Worm (Caenorhabditis elegans): ENCODE measurements around the gene rps-13.

The rps-13 gene

ce11 chrIII:6402346-6402745 lies 27.5 kb upstream of the rps-13 start:
- TF ChIP-seq dao-5 (tag; optimal IDR thresholded peaks at IDR 0.05), result no peak
- no peak for TF ChIP-seq him-1 (tag; optimal IDR thresholded peaks at IDR 0.05)
- no peak for TF ChIP-seq W03F9.2 (tag; optimal IDR thresholded peaks at IDR 0.05)

DNA sequence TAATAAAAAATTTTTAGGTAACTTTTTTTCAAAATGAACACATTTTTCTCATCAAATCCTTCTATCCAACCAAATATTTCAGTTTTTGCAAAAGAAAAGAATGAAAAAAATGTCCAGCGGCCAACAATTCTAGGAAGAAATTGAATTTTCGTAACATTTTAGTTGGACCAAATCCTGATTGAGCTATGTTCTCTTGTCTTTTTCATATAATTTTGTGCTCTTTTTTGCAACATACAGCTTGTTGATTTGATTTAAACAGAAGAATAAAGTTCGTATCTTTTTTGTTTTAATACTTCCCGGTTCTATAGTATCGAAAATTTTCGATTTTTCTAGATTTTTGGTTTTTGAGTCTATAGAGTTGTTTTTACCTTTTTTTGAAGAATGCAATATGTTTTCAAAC lies 24.6 kb upstream of the rps-13 start:
- TF ChIP-seq him-1 (tag; optimal IDR thresholded peaks at IDR 0.05) (no peak), dao-5 (tag; optimal IDR thresholded peaks at IDR 0.05) (no peak), W03F9.2 (tag; optimal IDR thresholded peaks at IDR 0.05) (no peak)

DNA sequence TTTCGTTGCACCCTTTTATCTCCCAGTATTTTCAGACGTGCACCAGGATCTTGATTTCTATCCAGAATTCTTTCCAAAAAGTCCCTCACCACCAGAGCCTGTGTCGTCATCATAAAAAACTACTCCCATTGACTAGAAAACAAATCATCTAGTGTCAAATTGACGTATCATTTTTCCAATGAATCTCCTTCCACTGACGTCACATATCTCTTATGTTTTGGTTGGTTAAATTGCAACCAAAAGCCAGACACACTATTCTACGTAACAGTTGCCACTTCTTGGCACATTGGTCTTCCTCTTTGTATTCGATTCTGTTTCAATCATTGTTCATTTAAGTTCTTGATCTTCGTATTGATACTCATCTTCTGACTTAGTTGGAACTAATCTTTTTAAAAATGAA lies 23.3 kb upstream of the rps-13 start:
- TF ChIP-seq dao-5 (tag; optimal IDR thresholded peaks at IDR 0.05) (no peak), him-1 (tag; optimal IDR thresholded peaks at IDR 0.05) (no peak), W03F9.2 (tag; optimal IDR thresholded peaks at IDR 0.05) (no peak)

DNA sequence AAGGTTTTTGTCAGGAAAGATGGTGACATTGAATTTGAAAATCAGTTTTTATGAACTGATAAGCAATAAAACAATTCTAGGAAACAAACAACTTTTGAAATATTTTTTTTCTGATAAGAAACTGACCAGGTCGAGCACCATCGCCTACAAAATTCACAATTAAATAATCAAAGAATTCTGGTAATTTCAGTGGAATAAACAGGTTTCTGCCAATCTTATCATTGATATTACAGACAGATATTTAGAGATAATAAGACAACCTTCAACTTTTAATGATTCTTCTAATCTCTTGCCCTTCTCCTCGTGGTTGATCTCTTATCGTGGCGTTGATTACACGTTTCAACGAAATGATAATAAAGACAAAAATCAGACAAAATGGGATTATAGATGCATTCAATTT lies 21.6 kb upstream of the rps-13 start:
- no peak for TF ChIP-seq dao-5 (tag; optimal IDR thresholded peaks at IDR 0.05)
- no peak for TF ChIP-seq W03F9.2 (tag; optimal IDR thresholded peaks at IDR 0.05)
- no peak for TF ChIP-seq him-1 (tag; optimal IDR thresholded peaks at IDR 0.05)

DNA sequence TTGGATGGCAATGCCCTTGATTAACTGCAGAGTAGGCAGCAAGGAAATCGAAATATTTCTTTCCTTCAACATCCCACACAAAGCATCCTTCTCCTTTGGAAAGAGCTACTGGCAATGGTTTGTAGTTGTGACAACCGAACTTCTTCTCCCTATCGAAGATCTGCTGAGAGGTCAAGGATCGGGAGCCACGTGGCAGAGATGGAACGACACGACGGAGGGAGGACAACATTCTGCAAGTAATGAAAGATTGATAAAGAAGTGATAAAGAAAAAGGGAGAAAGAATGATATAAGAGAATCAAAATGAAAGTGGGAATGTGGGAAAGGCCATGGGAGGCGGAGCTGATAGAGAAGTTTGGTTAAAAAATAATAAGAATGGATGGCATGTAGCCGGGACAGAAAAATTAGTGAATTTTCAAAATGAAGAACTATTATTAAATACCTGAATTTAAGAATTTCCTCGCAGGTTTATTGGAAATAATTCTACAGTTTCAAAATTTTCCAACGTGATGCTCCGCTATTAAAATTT lies 21.0 kb upstream of the rps-13 start, which contains the start of gene oatr-1:
Gene oatr-1, minus strand, starts transcription at position 477 of the 527 bp plus-strand sequence.
- no peak for TF ChIP-seq W03F9.2 (tag; optimal IDR thresholded peaks at IDR 0.05)
- no peak for TF ChIP-seq dao-5 (tag; optimal IDR thresholded peaks at IDR 0.05)
- no peak for TF ChIP-seq him-1 (tag; optimal IDR thresholded peaks at IDR 0.05)

DNA sequence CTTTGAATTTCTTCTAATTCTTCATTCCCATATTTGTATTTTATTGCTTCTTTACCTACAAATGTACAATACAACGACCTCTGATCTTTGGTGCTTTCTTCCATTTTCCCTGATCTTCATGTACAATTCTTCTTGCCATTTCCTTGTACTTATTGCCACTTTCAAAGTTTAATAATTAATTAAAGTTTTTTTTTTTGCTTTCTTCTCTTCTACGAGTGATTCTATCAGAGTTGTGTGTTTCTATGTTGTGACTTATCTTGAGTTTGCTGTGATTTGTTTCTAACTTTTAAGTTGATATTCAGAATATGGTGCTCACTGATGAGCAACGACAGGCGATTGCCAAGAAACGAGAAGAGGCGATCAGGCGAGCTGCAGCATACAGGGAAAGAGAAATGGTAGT lies 15.8 kb upstream of the rps-13 start, which contains the start of gene smrc-1:
Gene smrc-1, plus strand, starts transcription at position 301 of the 400 bp plus-strand sequence.
- TF ChIP-seq dao-5 (tag; optimal IDR thresholded peaks at IDR 0.05), result no peak
- no peak for TF ChIP-seq W03F9.2 (tag; optimal IDR thresholded peaks at IDR 0.05)
- TF ChIP-seq him-1 (tag; optimal IDR thresholded peaks at IDR 0.05), result no peak

- no peak for TF ChIP-seq him-1 (tag; optimal IDR thresholded peaks at IDR 0.05)
Measured at ce11 chrIII:6389533-6389932, 14.7 kb upstream of the rps-13 start, which contains the start of gene C16A3.2. C16A3.2 (plus strand) TSS chrIII:6389833.

ce11 chrIII:6382987-6383602 lies 8.3 kb upstream of the rps-13 start, which contains the start of gene let-716:
let-716 (plus strand) TSS chrIII:6383552.
- TF ChIP-seq dao-5 (tag; optimal IDR thresholded peaks at IDR 0.05) (no peak), W03F9.2 (tag; optimal IDR thresholded peaks at IDR 0.05) (no peak), him-1 (tag; optimal IDR thresholded peaks at IDR 0.05) (no peak)

- TF ChIP-seq W03F9.2 (tag; optimal IDR thresholded peaks at IDR 0.05) (no peak), him-1 (tag; optimal IDR thresholded peaks at IDR 0.05) (no peak), dao-5 (tag; optimal IDR thresholded peaks at IDR 0.05) (no peak)
Measured at ce11 chrIII:6381584-6382391, 7.0 kb upstream of the rps-13 start, which contains the start of gene znf-622. znf-622 (plus strand) TSS chrIII:6381634.

ce11 chrIII:6380472-6380871 lies 5.7 kb upstream of the rps-13 start, which contains the start of gene C16A3.5:
C16A3.5 (plus strand) TSS chrIII:6380772.
- no peak for TF ChIP-seq him-1 (tag; optimal IDR thresholded peaks at IDR 0.05)
- TF ChIP-seq W03F9.2 (tag; optimal IDR thresholded peaks at IDR 0.05), result no peak
- TF ChIP-seq dao-5 (tag; optimal IDR thresholded peaks at IDR 0.05), result no peak

DNA sequence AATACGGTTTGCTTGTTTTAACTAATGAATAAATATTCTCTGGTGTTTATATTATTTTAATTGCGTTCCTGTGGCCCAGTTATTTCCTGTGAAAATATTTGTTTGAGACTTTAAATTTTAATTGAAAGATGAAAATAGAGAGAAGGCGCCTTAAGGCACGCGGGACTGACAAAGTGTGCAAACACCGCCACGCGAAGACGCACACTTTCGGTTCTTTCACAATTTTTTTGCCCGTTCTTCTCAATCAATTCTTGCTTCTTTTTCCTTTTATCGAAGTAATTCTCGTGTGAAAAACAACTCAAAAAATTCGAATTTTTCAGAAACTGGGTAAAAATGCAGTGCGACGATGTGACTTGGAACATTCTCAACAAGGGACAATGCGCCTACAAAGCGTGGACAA lies 4.3 kb upstream of the rps-13 start, which contains the start of gene C16A3.6:
Gene C16A3.6, plus strand, starts transcription at position 84 of the 400 bp plus-strand sequence.
- TF ChIP-seq him-1 (tag; optimal IDR thresholded peaks at IDR 0.05) (no peak), W03F9.2 (tag; optimal IDR thresholded peaks at IDR 0.05) (no peak), dao-5 (tag; optimal IDR thresholded peaks at IDR 0.05) (no peak)

DNA sequence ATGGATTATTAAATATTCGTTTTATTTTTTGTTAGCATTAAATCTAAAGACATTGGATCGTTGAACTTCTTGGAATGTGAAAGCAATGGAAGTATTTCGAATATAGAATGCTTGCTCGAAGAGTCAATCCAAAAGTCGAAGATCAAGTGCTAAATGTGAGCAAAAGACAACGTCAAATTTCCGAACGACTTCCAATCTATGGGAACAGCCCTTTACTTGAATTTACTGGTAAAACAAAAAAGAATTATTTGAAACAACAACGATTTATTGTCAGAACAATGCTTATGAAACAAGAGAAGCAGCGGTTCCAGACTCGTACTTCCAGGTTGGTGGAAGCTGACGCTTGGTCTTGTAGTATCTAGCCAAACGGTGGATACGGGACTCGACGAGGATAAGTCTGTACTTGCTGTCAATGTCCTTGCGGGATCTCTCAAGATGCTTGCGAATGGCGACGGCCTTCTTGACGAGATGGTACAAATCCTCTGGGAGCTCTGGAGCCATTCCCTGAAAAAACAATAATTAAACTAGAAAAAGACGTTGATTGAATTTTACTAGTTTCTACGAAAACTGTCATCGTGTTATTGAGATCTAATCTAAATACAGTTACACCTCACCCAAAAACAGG lies 835 bp downstream of the rps-13 start:
- TF ChIP-seq dao-5 (tag; optimal IDR thresholded peaks at IDR 0.05) (no peak), W03F9.2 (tag; optimal IDR thresholded peaks at IDR 0.05) (no peak), him-1 (tag; optimal IDR thresholded peaks at IDR 0.05) (no peak)

- TF ChIP-seq dao-5 (tag; optimal IDR thresholded peaks at IDR 0.05), result no peak
- TF ChIP-seq him-1 (tag; optimal IDR thresholded peaks at IDR 0.05), result no peak
- TF ChIP-seq W03F9.2 (tag; optimal IDR thresholded peaks at IDR 0.05), result no peak
Measured at ce11 chrIII:6368524-6368923, 6.3 kb downstream of the rps-13 start.

Data from whole organism, L4/young adult.